Fruit fly (Drosophila melanogaster): ENCODE results near the gene Apc.

Gene Apc

dm6 chr3R:28819555-28820305 is 24.8 kb downstream of the Apc start, which contains the start of the genes CG1523 and CG1647 (continued):
- TF ChIP-seq CG4360 (GFP tag; IDR thresholded peaks at IDR 0.05) (no peak), CG14050 (GFP tag; IDR thresholded peaks at IDR 0.05) (0 out of 3 replicates have a peak, but pooled peaks have one; percentile 26), Hsf (GFP tag; optimal IDR thresholded peaks at IDR 0.05) (peak; percentile 72), CG9817 (tag; optimal IDR thresholded peaks at IDR 0.05) (peak; percentile 79), CG17829 (tag; optimal IDR thresholded peaks at IDR 0.05) (peak; percentile 79), HmgD (GFP tag; optimal IDR thresholded peaks at IDR 0.05) (peak; percentile 14), wek (GFP tag; optimal IDR thresholded peaks at IDR 0.05) (peak; percentile 38), MESR4 (GFP tag; optimal IDR thresholded peaks at IDR 0.05) (peak; percentile 22), chif (GFP tag; optimal IDR thresholded peaks at IDR 0.05) (peak; percentile 10 to 61), dmrt99B (tag; optimal IDR thresholded peaks at IDR 0.05) (no peak), CG7372 (GFP tag; IDR thresholded peaks at IDR 0.05) (0 out of 2 replicates have a peak, but pooled peaks have one; percentile 48), CG1603 (tag; optimal IDR thresholded peaks at IDR 0.05) (peak; percentile 73), Dref (GFP tag; IDR thresholded peaks at IDR 0.05) (peak; percentile 69), danr (GFP tag; IDR thresholded peaks at IDR 0.05) (peak; percentile 26; the same call in 1 of the 2 replicates), tx (GFP tag; optimal IDR thresholded peaks at IDR 0.05) (peak; percentile 33), cato (GFP tag; optimal IDR thresholded peaks at IDR 0.05; ENCODE audit: borderline replicate concordance) (peak; percentile 40), Rfx (GFP tag; IDR thresholded peaks at IDR 0.05) (peak; percentile 73), E2f2 (GFP tag; IDR thresholded peaks at IDR 0.05) (0 out of 2 replicates have a peak, but pooled peaks have one; percentile 15), unpg (GFP tag; optimal IDR thresholded peaks at IDR 0.05) (peak; percentile 66), CG13123 (GFP tag; optimal IDR thresholded peaks at IDR 0.05) (peak; percentile 4), CG13424 (tag; optimal IDR thresholded peaks at IDR 0.05) (peak; percentile 82), NC2α (GFP tag; optimal IDR thresholded peaks at IDR 0.05) (peak; percentile 55), CG2120 (GFP tag; optimal IDR thresholded peaks at IDR 0.05) (peak; percentile 70), CG12155 (GFP tag; optimal IDR thresholded peaks at IDR 0.05) (peak; percentile 60), so (GFP tag; IDR thresholded peaks at IDR 0.05) (0 out of 3 replicates have a peak, but pooled peaks have one; percentile 35), seq (GFP tag; IDR thresholded peaks at IDR 0.05) (peak; percentile 16; the same call in 1 of the 2 replicates), Blimp-1 (GFP tag; optimal IDR thresholded peaks at IDR 0.05) (no peak), Sry-δ (GFP tag; optimal IDR thresholded peaks at IDR 0.05) (peak; percentile 41), Bteb2 (GFP tag; optimal IDR thresholded peaks at IDR 0.05) (no peak), hth (optimal IDR thresholded peaks at IDR 0.05) (no peak), luna (GFP tag; optimal IDR thresholded peaks at IDR 0.05) (peak; percentile 20), sob (GFP tag; IDR thresholded peaks at IDR 0.05) (peak; percentile 60; the same call in 1 of the 2 replicates), sug (tag; optimal IDR thresholded peaks at IDR 0.05) (peak; percentile 64), ems (GFP tag; optimal IDR thresholded peaks at IDR 0.05) (no peak), her (GFP tag; optimal IDR thresholded peaks at IDR 0.05) (peak; percentile 47), CG15011 (GFP tag; optimal IDR thresholded peaks at IDR 0.05) (no peak), prd (optimal IDR thresholded peaks at IDR 0.05) (no peak), prd (GFP tag; IDR thresholded peaks at IDR 0.05) (peak; percentile 68), Fer1 (GFP tag; optimal IDR thresholded peaks at IDR 0.05) (peak; percentile 59), HLH4C (GFP tag; IDR thresholded peaks at IDR 0.05; ENCODE audit: partially characterized antibody) (peak; percentile 58), CG17361 (GFP tag; IDR thresholded peaks at IDR 0.05) (peak; percentile 85), slp2 (GFP tag; optimal IDR thresholded peaks at IDR 0.05) (peak; percentile 5), oc (tag; optimal IDR thresholded peaks at IDR 0.05) (no peak), Rx (GFP tag; IDR thresholded peaks at IDR 0.05) (0 out of 2 replicates have a peak, but pooled peaks have one; percentile 28), CG13775 (GFP tag; optimal IDR thresholded peaks at IDR 0.05) (peak; percentile 79), trem (tag; optimal IDR thresholded peaks at IDR 0.05) (peak; percentile 11), CG1792 (GFP tag; optimal IDR thresholded peaks at IDR 0.05) (peak; percentile 21), da (GFP tag; optimal IDR thresholded peaks at IDR 0.05) (no peak), YL-1 (GFP tag; optimal IDR thresholded peaks at IDR 0.05) (peak; percentile 2), CG11398 (GFP tag; optimal IDR thresholded peaks at IDR 0.05) (peak; percentile 29)
